Worm (Caenorhabditis elegans) whole organism, dauer: ENCODE results near the gene kin-26.

ENCODE experiments used
- unc-62 ChIP-seq: sonication (generic microtip); optimal IDR thresholded peaks from 2 replicates; lab custom pipeline; 2017; ENCODE audit warnings: missing biosample characterization, missing genetic modification reagents, missing genetic modification characterization

The kin-26 gene

ce11 chrIV:7836030-7836429, 41.7 kb downstream of the kin-26 start:
- TF ChIP-seq unc-62 (GFP tag; lab: Kevin White, UChicago), result no peak

ce11 chrIV:7834625-7835228, 43.0 kb downstream of the kin-26 start, which contains the start of gene erp-44.2:
Gene erp-44.2 (minus strand): TSS chrIV:7834675.
- no peak for TF ChIP-seq unc-62 (GFP tag; lab: Kevin White, UChicago)

- TF ChIP-seq unc-62 (GFP tag; lab: Kevin White, UChicago), result no peak
Observed at ce11 chrIV:7830151-7830550, 47.5 kb downstream of the kin-26 start, which contains the start of gene mvb-12. Gene mvb-12 (plus strand): TSS chrIV:7830525.

ce11 chrIV:7829275-7829938, 48.3 kb downstream of the kin-26 start, which contains the start of gene C06A6.4:
Gene C06A6.4 (minus strand): TSS chrIV:7829298.
- no peak for TF ChIP-seq unc-62 (GFP tag; lab: Kevin White, UChicago)
